Fruit fly (Drosophila melanogaster): ENCODE results near the gene Ssdp.

Ssdp gene

dm6 chr3R:18167416-18168237 is 31.8 kb downstream of the Ssdp start, which contains the start of gene wrd (continued):
- no peak for TF ChIP-seq Atf6 (GFP tag; IDR thresholded peaks at IDR 0.05)
- no peak for TF ChIP-seq repo (GFP tag; optimal IDR thresholded peaks at IDR 0.05)
- TF ChIP-seq CG12104 (GFP tag; optimal IDR thresholded peaks at IDR 0.05) = peak; percentile 17
- no peak for TF ChIP-seq klu (GFP tag; IDR thresholded peaks at IDR 0.05)
- peak; percentile 28 for TF ChIP-seq Hr3 (GFP tag; optimal IDR thresholded peaks at IDR 0.05)
- no peak for TF ChIP-seq Kr (GFP tag; optimal IDR thresholded peaks at IDR 0.05)
- no peak for TF ChIP-seq CG12299 (tag; optimal IDR thresholded peaks at IDR 0.05)
- no peak for TF ChIP-seq Hmx (GFP tag; optimal IDR thresholded peaks at IDR 0.05)
- TF ChIP-seq CG6854 (GFP tag; optimal IDR thresholded peaks at IDR 0.05) = no peak
- TF ChIP-seq Bteb2 (GFP tag; optimal IDR thresholded peaks at IDR 0.05) = no peak
- TF ChIP-seq D (optimal IDR thresholded peaks at IDR 0.05) = no peak
- TF ChIP-seq D (GFP tag; optimal IDR thresholded peaks at IDR 0.05) = no peak
- TF ChIP-seq gem (tag; optimal IDR thresholded peaks at IDR 0.05) = peak; percentile 48
- TF ChIP-seq CG11695 (GFP tag; IDR thresholded peaks at IDR 0.05) = no peak
- peak; percentile 12 for TF ChIP-seq Sry-δ (GFP tag; optimal IDR thresholded peaks at IDR 0.05)
- TF ChIP-seq CG1647 (GFP tag; optimal IDR thresholded peaks at IDR 0.05) = no peak
- no peak for TF ChIP-seq cwo (GFP tag; optimal IDR thresholded peaks at IDR 0.05)
- TF ChIP-seq CG11504 (tag; optimal IDR thresholded peaks at IDR 0.05) = peak; percentile 49
- TF ChIP-seq CG32767 (GFP tag; IDR thresholded peaks at IDR 0.05) = no peak; the same call in 1 of the 2 replicates
- TF ChIP-seq al (GFP tag; IDR thresholded peaks at IDR 0.05) = no peak
- TF ChIP-seq run (tag; optimal IDR thresholded peaks at IDR 0.05) = no peak
- no peak for TF ChIP-seq TFAM (GFP tag; optimal IDR thresholded peaks at IDR 0.05)
- TF ChIP-seq hbn (GFP tag; IDR thresholded peaks at IDR 0.05; ENCODE audit: partially characterized antibody) = no peak
- no peak for TF ChIP-seq gro (GFP tag; optimal IDR thresholded peaks at IDR 0.05)
- no peak for TF ChIP-seq hth (optimal IDR thresholded peaks at IDR 0.05)
- TF ChIP-seq CG1602 (GFP tag; optimal IDR thresholded peaks at IDR 0.05) = peak; percentile 35
- peak; percentile 3 for TF ChIP-seq CG12391 (tag; optimal IDR thresholded peaks at IDR 0.05)
- TF ChIP-seq eve (GFP tag; optimal IDR thresholded peaks at IDR 0.05) = no peak
- no peak for TF ChIP-seq emc (GFP tag; optimal IDR thresholded peaks at IDR 0.05)
- TF ChIP-seq CG2199 (GFP tag; IDR thresholded peaks at IDR 0.05) = no peak
- TF ChIP-seq CG2712 (tag; optimal IDR thresholded peaks at IDR 0.05) = peak; percentile 27
- TF ChIP-seq Jarid2 (GFP tag; optimal IDR thresholded peaks at IDR 0.05) = no peak
- no peak for TF ChIP-seq CG2875 (GFP tag; optimal IDR thresholded peaks at IDR 0.05)
- no peak for TF ChIP-seq vfl (GFP tag; optimal IDR thresholded peaks at IDR 0.05)
- TF ChIP-seq bowl (GFP tag; IDR thresholded peaks at IDR 0.05) = no peak
- peak; percentile 33 for TF ChIP-seq CG14710 (tag; optimal IDR thresholded peaks at IDR 0.05)
- no peak for TF ChIP-seq CG11085 (GFP tag; IDR thresholded peaks at IDR 0.05)
- no peak for TF ChIP-seq CG9797 (GFP tag; optimal IDR thresholded peaks at IDR 0.05)
- TF ChIP-seq otp (GFP tag; IDR thresholded peaks at IDR 0.05) = no peak
- peak; percentile 42 for TF ChIP-seq dmrt11E (tag; optimal IDR thresholded peaks at IDR 0.05)
- TF ChIP-seq scrt (GFP tag; optimal IDR thresholded peaks at IDR 0.05) = peak; percentile 22
- TF ChIP-seq gcm2 (GFP tag; optimal IDR thresholded peaks at IDR 0.05) = no peak
- peak; percentile 33 for TF ChIP-seq grau (tag; optimal IDR thresholded peaks at IDR 0.05)
- no peak for TF ChIP-seq bigmax (GFP tag; optimal IDR thresholded peaks at IDR 0.05)
- no peak for TF ChIP-seq NfI (GFP tag; optimal IDR thresholded peaks at IDR 0.05)
- TF ChIP-seq chif (GFP tag; optimal IDR thresholded peaks at IDR 0.05) = no peak
- TF ChIP-seq CG31365 (tag; optimal IDR thresholded peaks at IDR 0.05) = no peak
- TF ChIP-seq H15 (GFP tag; IDR thresholded peaks at IDR 0.05) = no peak
- TF ChIP-seq ems (GFP tag; optimal IDR thresholded peaks at IDR 0.05) = no peak
- TF ChIP-seq CG33213 (GFP tag; optimal IDR thresholded peaks at IDR 0.05) = no peak
- no peak for TF ChIP-seq eyg (GFP tag; optimal IDR thresholded peaks at IDR 0.05)

Data from whole organism, embryonic.